Fruit fly (Drosophila melanogaster) whole organism, pupa: ENCODE measurements around the gene gig.

Experiments
- CG10348 ChIP-seq: fragments of 200-800 bp; sonication (Bioruptor generic); IDR thresholded peaks from 2 replicates; pipeline ENCODE4 v1.3.6; 2022; ENCODE audit warnings: missing biosample characterization, missing genetic modification characterization
- CG12605 ChIP-seq: fragments of 200-800 bp; sonication (Bioruptor generic); IDR thresholded peaks from 2 replicates; pipeline ENCODE4 v1.3.6; 2022; ENCODE audit warnings: missing biosample characterization, missing genetic modification characterization
- CG13204 ChIP-seq: fragments of 200-800 bp; sonication (Bioruptor generic); optimal IDR thresholded peaks from 2 replicates; lab custom pipeline; 2018; ENCODE audit warnings: missing biosample characterization, mild to moderate bottlenecking, missing genetic modification characterization, moderate library complexity
- CG14655 ChIP-seq: fragments of 200-800 bp; sonication (Bioruptor generic); optimal IDR thresholded peaks from 3 replicates; lab custom pipeline; 2017; ENCODE audit warnings: mild to moderate bottlenecking, missing biosample characterization, missing genetic modification reagents, missing genetic modification characterization
- CG15710 ChIP-seq: fragments of 200-800 bp; sonication (Bioruptor generic); optimal IDR thresholded peaks from 2 replicates; lab custom pipeline; 2018; ENCODE audit warnings: missing biosample characterization, mild to moderate bottlenecking, missing genetic modification characterization, moderate library complexity
- CG17806 ChIP-seq: fragments of 200-800 bp; sonication (Bioruptor generic); optimal IDR thresholded peaks from 2 replicates; lab custom pipeline; 2018; ENCODE audit warnings: missing biosample characterization, mild to moderate bottlenecking, missing genetic modification characterization, moderate library complexity
- CG32121 ChIP-seq: fragments of 200-800 bp; sonication (Bioruptor generic); IDR thresholded peaks from 2 replicates; pipeline ENCODE4 v1.3.6; 2022; ENCODE audit warnings: missing biosample characterization, missing genetic modification characterization
- CG4496 ChIP-seq: fragments of 200-800 bp; sonication (Bioruptor generic); IDR thresholded peaks from 3 replicates; pipeline ENCODE4 v1.3.6; 2022; ENCODE audit warnings: missing biosample characterization, missing genetic modification characterization
- D1 ChIP-seq: fragments of 200-800 bp; sonication (Bioruptor generic); optimal IDR thresholded peaks from 2 replicates; lab custom pipeline; 2018; ENCODE audit warnings: missing biosample characterization, mild to moderate bottlenecking, missing genetic modification characterization, moderate library complexity
- EcR ChIP-seq: fragments of 200-800 bp; sonication (Bioruptor generic); optimal IDR thresholded peaks from 3 replicates; lab custom pipeline; 2019; ENCODE audit warnings: missing biosample characterization, missing genetic modification characterization, mild to moderate bottlenecking, moderate library complexity, missing genetic modification reagents
- Pif1B ChIP-seq: fragments of 200-800 bp; sonication (Bioruptor generic); optimal IDR thresholded peaks from 3 replicates; lab custom pipeline; 2016; ENCODE audit warnings: missing biosample characterization, missing genetic modification characterization
- fd96Ca ChIP-seq: fragments of 200-800 bp; sonication (Bioruptor generic); IDR thresholded peaks from 3 replicates; pipeline ENCODE4 v1.3.6; 2022; ENCODE audit warnings: missing biosample characterization, missing genetic modification characterization
- gl ChIP-seq: fragments of 200-800 bp; sonication (Bioruptor generic); optimal IDR thresholded peaks from 2 replicates; lab custom pipeline; 2018; ENCODE audit warnings: missing biosample characterization, mild to moderate bottlenecking, missing genetic modification characterization
- rn ChIP-seq: fragments of 200-800 bp; sonication (Bioruptor generic); IDR thresholded peaks from 2 replicates; pipeline ENCODE4 v1.3.6; 2022; ENCODE audit warnings: missing biosample characterization, missing genetic modification characterization

- TF ChIP-seq CG15710 (tag; lab: Kevin White, UChicago): no peak
- TF ChIP-seq Pif1B (GFP tag; lab: Kevin White, UChicago): no peak
- no peak for TF ChIP-seq CG13204 (GFP tag; lab: Kevin White, UChicago)
- no peak for TF ChIP-seq EcR (GFP tag; lab: Kevin White, UChicago)
- TF ChIP-seq D1 (tag; lab: Kevin White, UChicago): no peak
- TF ChIP-seq fd96Ca (GFP tag; lab: Robert Waterston, UW): no peak
- no peak for TF ChIP-seq CG17806 (tag; lab: Kevin White, UChicago)
- TF ChIP-seq CG12605 (GFP tag; lab: Robert Waterston, UW): no peak
- TF ChIP-seq CG4496 (GFP tag; lab: Robert Waterston, UW): no peak
- no peak for TF ChIP-seq rn (GFP tag; lab: Robert Waterston, UW)
- no peak for TF ChIP-seq gl (tag; lab: Kevin White, UChicago)
- no peak for TF ChIP-seq CG14655 (GFP tag; lab: Kevin White, UChicago)
- no peak for TF ChIP-seq CG10348
- TF ChIP-seq CG32121 (GFP tag; lab: Robert Waterston, UW): no peak
These were observed 1.7 kb upstream of the gig start, which contains the start of gene CG7365 for dm6 chr3L:20127281-20127680.
